Worm (Caenorhabditis elegans) whole organism, L1 larva: ENCODE data around the gene B0546.4.

Experiments
- C16A3.4 ChIP-seq: fragments of 150-350 bp; optimal IDR thresholded peaks from 2 replicates; lab custom pipeline; 2014; ENCODE audit warnings: missing biosample characterization, missing genetic modification characterization
- F16B12.6 ChIP-seq: fragments of 150-350 bp; optimal IDR thresholded peaks from 2 replicates; lab custom pipeline; 2014; ENCODE audit warnings: missing biosample characterization, missing genetic modification characterization
- aha-1 ChIP-seq: fragments of 150-350 bp; optimal IDR thresholded peaks from 2 replicates; lab custom pipeline; 2014; ENCODE audit warnings: missing biosample characterization, missing genetic modification characterization
- alr-1 ChIP-seq: fragments of 200-800 bp; sonication (Bioruptor generic); optimal IDR thresholded peaks from 2 replicates; lab custom pipeline; 2018; ENCODE audit warnings: borderline replicate concordance, mild to moderate bottlenecking, missing genetic modification characterization, missing compliant biosample characterization
- aly-2 ChIP-seq: fragments of 150-350 bp; optimal IDR thresholded peaks from 2 replicates; lab custom pipeline; 2014; ENCODE audit warnings: missing biosample characterization, missing genetic modification characterization
- ceh-8 ChIP-seq: fragments of 200-800 bp; sonication (Bioruptor generic); optimal IDR thresholded peaks from 2 replicates; lab custom pipeline; 2018; ENCODE audit warnings: mild to moderate bottlenecking, missing genetic modification characterization, moderate library complexity, missing compliant biosample characterization
- ceh-88 ChIP-seq: fragments of 200-800 bp; sonication (Bioruptor generic); IDR thresholded peaks from 2 replicates; pipeline ENCODE4 v1.3.6; 2022; ENCODE audit warnings: missing genetic modification characterization, missing compliant biosample characterization
- ceh-90 ChIP-seq: sonication (generic microtip); optimal IDR thresholded peaks from 2 replicates; lab custom pipeline; 2016; ENCODE audit warnings: missing genetic modification characterization, missing compliant biosample characterization
- ces-1 ChIP-seq: fragments of 150-350 bp; optimal IDR thresholded peaks from 2 replicates; lab custom pipeline; 2014; ENCODE audit warnings: missing biosample characterization, missing genetic modification reagents, missing genetic modification characterization
- dsc-1 ChIP-seq: sonication (generic microtip); optimal IDR thresholded peaks from 2 replicates; lab custom pipeline; 2016; ENCODE audit warnings: mild to moderate bottlenecking, missing genetic modification characterization, missing compliant biosample characterization
- efl-1 ChIP-seq, 4 experiments: fragments of 150-350 bp; optimal IDR thresholded peaks in 3 of 4; peaks in 1 of 4; 1 replicate in 1 of 4; 2 replicates in 3 of 4; lab custom pipeline; 2014; ENCODE audit warnings: missing biosample characterization in 2 of 4, missing genetic modification characterization in 2 of 4, missing genetic modification reagents in 2 of 4
- egl-13 ChIP-seq: sonication (generic microtip); optimal IDR thresholded peaks from 2 replicates; lab custom pipeline; 2016; ENCODE audit warnings: missing genotype, missing genetic modification reagents, missing genetic modification characterization, missing compliant biosample characterization
- elt-3 ChIP-seq, 6 experiments: fragments of 150-350 bp in 1 of 6; sonication (generic microtip); optimal IDR thresholded peaks; 2 replicates each; lab custom pipeline; 2017 to 2018; ENCODE audit warnings: missing biosample characterization in 6 of 6, missing genetic modification characterization in 6 of 6, inconsistent platforms in 1 of 6
- ets-5 ChIP-seq: fragments of 200-800 bp; sonication (Bioruptor generic); IDR thresholded peaks from 2 replicates; pipeline ENCODE4 v1.3.6; 2022; ENCODE audit warnings: missing genetic modification characterization, missing compliant biosample characterization
- fkh-4 ChIP-seq: sonication (generic microtip); optimal IDR thresholded peaks from 2 replicates; lab custom pipeline; 2016; ENCODE audit warnings: missing compliant biosample characterization, missing genetic modification characterization, borderline replicate concordance
- fos-1 ChIP-seq: fragments of 150-350 bp; optimal IDR thresholded peaks from 2 replicates; lab custom pipeline; 2014; ENCODE audit warnings: missing biosample characterization, missing genetic modification characterization
- hlh-17 ChIP-seq: fragments of 200-800 bp; sonication (Bioruptor generic); optimal IDR thresholded peaks from 2 replicates; lab custom pipeline; 2018; ENCODE audit warnings: missing genetic modification characterization, mild to moderate bottlenecking, missing compliant biosample characterization, moderate library complexity, borderline replicate concordance
- hlh-4 ChIP-seq: sonication (generic microtip); optimal IDR thresholded peaks from 2 replicates; lab custom pipeline; 2016; ENCODE audit warnings: mild to moderate bottlenecking, missing genetic modification characterization, missing compliant biosample characterization
- hpl-2 ChIP-seq: fragments of 150-350 bp; optimal IDR thresholded peaks from 2 replicates; lab custom pipeline; 2014; ENCODE audit warnings: missing biosample characterization, missing genetic modification reagents, missing genetic modification characterization
- isw-1 ChIP-seq: fragments of 200-800 bp; sonication (Bioruptor generic); IDR thresholded peaks from 2 replicates; pipeline ENCODE4 v1.3.6; 2022; ENCODE audit warnings: missing genetic modification characterization, missing compliant biosample characterization
- jun-1 ChIP-seq: fragments of 150-350 bp; optimal IDR thresholded peaks from 2 replicates; lab custom pipeline; 2014; ENCODE audit warnings: missing biosample characterization, missing genetic modification reagents, missing genetic modification characterization
- lin-14 ChIP-seq: fragments of 200-800 bp; sonication (Bioruptor generic); optimal IDR thresholded peaks from 2 replicates; lab custom pipeline; 2018; ENCODE audit warnings: mild to moderate bottlenecking, missing genetic modification characterization, moderate library complexity, missing compliant biosample characterization
- lin-35 ChIP-seq, 2 experiments: fragments of 150-350 bp; optimal IDR thresholded peaks; 2 replicates each; lab custom pipeline; 2014; ENCODE audit warnings: missing biosample characterization in 2 of 2, missing genetic modification characterization in 2 of 2, missing genetic modification reagents in 2 of 2
- lsy-2 ChIP-seq, 2 experiments: fragments of 150-350 bp; optimal IDR thresholded peaks; 2 replicates each; lab custom pipeline; 2014; ENCODE audit warnings: missing biosample characterization in 2 of 2, missing genetic modification characterization in 2 of 2
- mdl-1 ChIP-seq, 2 experiments: fragments of 150-350 bp; optimal IDR thresholded peaks; 2 replicates each; lab custom pipeline; 2014 to 2017; ENCODE audit warnings: missing biosample characterization in 2 of 2, missing genetic modification characterization in 2 of 2, inconsistent platforms in 1 of 2
- nhr-11 ChIP-seq: fragments of 150-350 bp; optimal IDR thresholded peaks from 2 replicates; lab custom pipeline; 2014; ENCODE audit warnings: missing biosample characterization, missing genetic modification characterization
- nhr-19 ChIP-seq: fragments of 200-800 bp; sonication (Bioruptor generic); conservative IDR thresholded peaks from 2 replicates; pipeline ENCODE4 v1.3.6; 2022; ENCODE audit warnings: missing genetic modification characterization, missing compliant biosample characterization
- nhr-71 ChIP-seq: sonication (generic microtip); optimal IDR thresholded peaks from 2 replicates; lab custom pipeline; 2016; ENCODE audit warnings: mild to moderate bottlenecking, missing genetic modification characterization, moderate library complexity, missing compliant biosample characterization
- nhr-76 ChIP-seq: sonication (generic microtip); optimal IDR thresholded peaks from 2 replicates; lab custom pipeline; 2017; ENCODE audit warnings: missing biosample characterization, missing genetic modification characterization
- nhr-84 ChIP-seq: sonication (generic microtip); optimal IDR thresholded peaks from 2 replicates; lab custom pipeline; 2017; ENCODE audit warnings: missing biosample characterization, missing genetic modification characterization
- nhr-90 ChIP-seq: sonication (generic microtip); optimal IDR thresholded peaks from 2 replicates; lab custom pipeline; 2016; ENCODE audit warnings: mild to moderate bottlenecking, missing genetic modification characterization, missing compliant biosample characterization; ENCODE audit not compliant: poor library complexity
- pax-3 ChIP-seq: fragments of 200-800 bp; sonication (Bioruptor generic); optimal IDR thresholded peaks from 2 replicates; lab custom pipeline; 2018; ENCODE audit warnings: mild to moderate bottlenecking, missing genetic modification characterization, moderate library complexity, missing compliant biosample characterization
- pqm-1 ChIP-seq: sonication (generic microtip); optimal IDR thresholded peaks from 3 replicates; lab custom pipeline; 2017; ENCODE audit warnings: missing biosample characterization, missing genetic modification characterization
- rnt-1 ChIP-seq: sonication (generic microtip); optimal IDR thresholded peaks from 2 replicates; lab custom pipeline; 2016; ENCODE audit warnings: mild to moderate bottlenecking, missing genetic modification characterization, moderate library complexity, missing compliant biosample characterization
- skn-1 ChIP-seq: fragments of 150-350 bp; optimal IDR thresholded peaks from 2 replicates; lab custom pipeline; 2014; ENCODE audit warnings: missing biosample characterization, missing genetic modification characterization
- snpc-4 ChIP-seq: fragments of 150-350 bp; optimal IDR thresholded peaks from 2 replicates; lab custom pipeline; 2014; ENCODE audit warnings: missing biosample characterization, missing genetic modification characterization
- snu-23 ChIP-seq: sonication (generic microtip); optimal IDR thresholded peaks from 2 replicates; lab custom pipeline; 2016; ENCODE audit warnings: missing genetic modification characterization, missing compliant biosample characterization
- sptf-1 ChIP-seq: fragments of 150-350 bp; optimal IDR thresholded peaks from 2 replicates; lab custom pipeline; 2014; ENCODE audit warnings: missing biosample characterization, missing genetic modification characterization
- sup-37 ChIP-seq: fragments of 200-800 bp; sonication (Bioruptor generic); optimal IDR thresholded peaks from 2 replicates; lab custom pipeline; 2018; ENCODE audit warnings: mild to moderate bottlenecking, missing genetic modification characterization, missing compliant biosample characterization
- swsn-7 ChIP-seq: sonication (generic microtip); optimal IDR thresholded peaks from 2 replicates; lab custom pipeline; 2016; ENCODE audit warnings: missing genetic modification characterization, missing compliant biosample characterization
- unc-130 ChIP-seq: fragments of 150-350 bp; optimal IDR thresholded peaks from 2 replicates; lab custom pipeline; 2017; ENCODE audit warnings: missing biosample characterization, missing genetic modification characterization, inconsistent platforms
- unc-86 ChIP-seq: sonication (generic microtip); optimal IDR thresholded peaks from 2 replicates; lab custom pipeline; 2016; ENCODE audit warnings: missing genetic modification characterization, missing compliant biosample characterization
- vab-15 ChIP-seq: sonication (generic microtip); optimal IDR thresholded peaks from 2 replicates; lab custom pipeline; 2017; ENCODE audit warnings: missing genotype, mild to moderate bottlenecking, missing genetic modification characterization, missing compliant biosample characterization
- xbp-1 ChIP-seq: sonication (generic microtip); optimal IDR thresholded peaks from 2 replicates; lab custom pipeline; 2016; ENCODE audit warnings: missing genetic modification characterization, missing compliant biosample characterization
- ztf-11 ChIP-seq, 2 experiments: sonication (generic microtip); optimal IDR thresholded peaks; 2 replicates each; lab custom pipeline; 2016 to 2017; ENCODE audit warnings: missing genetic modification characterization in 2 of 2, missing biosample characterization in 1 of 2, missing compliant biosample characterization in 1 of 2
- ztf-4 ChIP-seq: fragments of 150-350 bp; optimal IDR thresholded peaks from 2 replicates; lab custom pipeline; 2014; ENCODE audit warnings: missing biosample characterization, missing genetic modification characterization

B0546.4 gene

DNA sequence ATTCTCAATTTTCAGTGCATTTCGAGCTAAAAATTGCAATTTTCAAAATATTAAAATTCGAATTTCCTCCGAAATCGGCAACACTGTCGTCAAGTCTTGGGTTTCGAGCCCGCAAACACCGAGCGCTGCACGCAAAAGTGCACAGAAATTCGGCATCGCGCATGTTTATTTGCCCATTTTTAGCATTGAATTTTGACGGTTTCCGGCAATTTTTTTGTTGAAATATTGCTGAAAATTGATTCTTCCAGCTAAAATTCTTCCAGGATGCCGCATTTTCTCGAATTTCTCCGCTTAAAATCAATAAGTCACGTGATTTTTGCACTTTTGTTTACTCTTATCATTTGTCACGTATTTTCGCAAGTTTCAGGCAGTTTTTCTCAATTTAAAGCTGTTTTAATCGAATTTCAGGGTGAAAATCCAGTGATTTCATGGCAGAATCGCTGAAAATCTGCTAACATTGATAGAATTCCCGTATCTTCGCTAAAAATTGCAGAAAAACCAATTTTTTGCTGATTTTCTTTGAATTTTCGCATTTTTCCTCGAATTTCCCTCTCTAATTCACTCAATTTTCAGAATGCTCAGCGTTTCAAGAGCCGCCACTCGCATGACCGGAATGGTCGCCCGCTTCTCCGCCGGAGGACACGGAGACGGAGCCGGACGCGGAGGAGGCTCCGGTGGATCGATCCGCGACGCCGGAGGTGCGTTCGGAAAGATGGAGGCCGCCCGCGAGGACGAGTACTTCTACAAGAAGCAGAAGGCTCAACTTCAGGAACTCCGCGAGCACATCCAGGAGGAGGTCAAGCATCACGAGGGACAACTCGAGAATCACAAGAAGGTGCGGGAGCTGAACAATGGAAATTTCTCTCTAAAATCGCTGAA is 1.6 kb upstream of the B0546.4 start, which contains the start of gene mai-2 (continued):
- TF ChIP-seq ztf-11 (tag; optimal IDR thresholded peaks at IDR 0.05; lab: Kevin White, UChicago) (peak in 1 of 2 experiments; percentile 12), sptf-1 (no peak), ceh-90 (tag; lab: Kevin White, UChicago) (no peak), nhr-71 (tag; lab: Kevin White, UChicago) (peak; percentile 80), swsn-7 (tag; lab: Kevin White, UChicago) (peak; percentile 65), lin-35 (GFP tag; optimal IDR thresholded peaks at IDR 0.05; lab: Kevin White, UChicago) (peak; percentile 94 to 96), unc-86 (tag; lab: Kevin White, UChicago) (peak; percentile 60), aha-1 (tag; lab: Kevin White, UChicago) (no peak), fkh-4 (tag; lab: Kevin White, UChicago) (no peak), F16B12.6 (tag; lab: Kevin White, UChicago) (peak; percentile 95), ets-5 (GFP tag; lab: Robert Waterston, UW) (no peak), vab-15 (tag; lab: Kevin White, UChicago) (no peak), ces-1 (no peak), snpc-4 (tag; lab: Kevin White, UChicago) (peak; percentile 26), dsc-1 (tag; lab: Kevin White, UChicago) (peak; percentile 14), hlh-4 (no peak), xbp-1 (tag; lab: Kevin White, UChicago) (peak; percentile 65)

ce11 chrIV:3384593-3384992 is 646 bp upstream of the B0546.4 start:
- TF ChIP-seq aly-2 (tag; lab: Kevin White, UChicago), result no peak
- TF ChIP-seq hlh-17 (GFP tag; lab: Kevin White, UChicago), result no peak
- TF ChIP-seq snu-23 (GFP tag; lab: Kevin White, UChicago), result peak; percentile 97
- TF ChIP-seq rnt-1 (tag; lab: Kevin White, UChicago), result peak; percentile 92
- TF ChIP-seq nhr-84 (tag; lab: Kevin White, UChicago), result no peak
- peak; percentile 86 for TF ChIP-seq nhr-11 (tag; lab: Kevin White, UChicago)
- no peak for TF ChIP-seq ceh-90 (tag; lab: Kevin White, UChicago)
- peak; percentile 93 for TF ChIP-seq xbp-1 (tag; lab: Kevin White, UChicago)
- TF ChIP-seq skn-1 (tag; lab: Kevin White, UChicago), result peak; percentile 83
- no peak for TF ChIP-seq alr-1 (tag; lab: Kevin White, UChicago)
- TF ChIP-seq nhr-90 (tag; lab: Kevin White, UChicago), result peak; percentile 89
- peak; percentile 76 for TF ChIP-seq fos-1 (tag; lab: Kevin White, UChicago)
- TF ChIP-seq ztf-4, result peak; percentile 82
- TF ChIP-seq elt-3 (tag; optimal IDR thresholded peaks at IDR 0.05; lab: Kevin White, UChicago), result peak in 2 of 6 experiments; percentile 48 to 57
- no peak for TF ChIP-seq nhr-76 (tag; lab: Kevin White, UChicago)
- TF ChIP-seq ces-1, result no peak
- no peak for TF ChIP-seq unc-130 (tag; lab: Kevin White, UChicago)
- TF ChIP-seq swsn-7 (tag; lab: Kevin White, UChicago), result peak; percentile 96
- peak; percentile 58 to 95 for TF ChIP-seq mdl-1 (tag; optimal IDR thresholded peaks at IDR 0.05; lab: Kevin White, UChicago)
- TF ChIP-seq hpl-2 (GFP tag; lab: Kevin White, UChicago), result peak; percentile 65
- peak; percentile 93 to 96 for TF ChIP-seq efl-1 (optimal IDR thresholded peaks at IDR 0.05; lab: Kevin White, UChicago)
- peak; percentile 80 to 98 for TF ChIP-seq efl-1 (GFP tag; optimal IDR thresholded peaks at IDR 0.05 in 1 of 2; lab: Kevin White, UChicago)
- TF ChIP-seq nhr-19 (GFP tag; lab: Robert Waterston, UW), result peak; percentile 95
- TF ChIP-seq C16A3.4, result peak; percentile 65
- peak; percentile 90 for TF ChIP-seq dsc-1 (tag; lab: Kevin White, UChicago)
- TF ChIP-seq sup-37 (GFP tag; lab: Kevin White, UChicago), result peak; percentile 28
- no peak for TF ChIP-seq pqm-1
- peak in 1 of 2 experiments; percentile 83 for TF ChIP-seq ztf-11 (tag; optimal IDR thresholded peaks at IDR 0.05; lab: Kevin White, UChicago)
- TF ChIP-seq pax-3 (tag; lab: Kevin White, UChicago), result peak; percentile 74
- TF ChIP-seq unc-86 (tag; lab: Kevin White, UChicago), result peak; percentile 97
- peak; percentile 95 for TF ChIP-seq lsy-2 (tag; optimal IDR thresholded peaks at IDR 0.05; lab: Kevin White, UChicago)
- peak; percentile 84 for TF ChIP-seq ceh-88
- TF ChIP-seq ceh-8 (GFP tag; lab: Kevin White, UChicago), result peak; percentile 87
- TF ChIP-seq jun-1 (tag; lab: Kevin White, UChicago), result peak; percentile 87
- peak; percentile 86 to 89 for TF ChIP-seq lin-35 (GFP tag; optimal IDR thresholded peaks at IDR 0.05; lab: Kevin White, UChicago)
- peak; percentile 90 for TF ChIP-seq isw-1 (GFP tag; lab: Robert Waterston, UW)
- TF ChIP-seq lin-14 (GFP tag; lab: Kevin White, UChicago), result peak; percentile 98
- no peak for TF ChIP-seq sptf-1
- TF ChIP-seq nhr-71 (tag; lab: Kevin White, UChicago), result peak; percentile 98
- peak; percentile 86 for TF ChIP-seq egl-13 (tag; lab: Kevin White, UChicago)
